Worm (Caenorhabditis elegans): ENCODE data around the gene egl-15.
A peak's percentile ranks its signal among the peaks of the same experiment; 100 is the strongest.

The egl-15 gene

DNA sequence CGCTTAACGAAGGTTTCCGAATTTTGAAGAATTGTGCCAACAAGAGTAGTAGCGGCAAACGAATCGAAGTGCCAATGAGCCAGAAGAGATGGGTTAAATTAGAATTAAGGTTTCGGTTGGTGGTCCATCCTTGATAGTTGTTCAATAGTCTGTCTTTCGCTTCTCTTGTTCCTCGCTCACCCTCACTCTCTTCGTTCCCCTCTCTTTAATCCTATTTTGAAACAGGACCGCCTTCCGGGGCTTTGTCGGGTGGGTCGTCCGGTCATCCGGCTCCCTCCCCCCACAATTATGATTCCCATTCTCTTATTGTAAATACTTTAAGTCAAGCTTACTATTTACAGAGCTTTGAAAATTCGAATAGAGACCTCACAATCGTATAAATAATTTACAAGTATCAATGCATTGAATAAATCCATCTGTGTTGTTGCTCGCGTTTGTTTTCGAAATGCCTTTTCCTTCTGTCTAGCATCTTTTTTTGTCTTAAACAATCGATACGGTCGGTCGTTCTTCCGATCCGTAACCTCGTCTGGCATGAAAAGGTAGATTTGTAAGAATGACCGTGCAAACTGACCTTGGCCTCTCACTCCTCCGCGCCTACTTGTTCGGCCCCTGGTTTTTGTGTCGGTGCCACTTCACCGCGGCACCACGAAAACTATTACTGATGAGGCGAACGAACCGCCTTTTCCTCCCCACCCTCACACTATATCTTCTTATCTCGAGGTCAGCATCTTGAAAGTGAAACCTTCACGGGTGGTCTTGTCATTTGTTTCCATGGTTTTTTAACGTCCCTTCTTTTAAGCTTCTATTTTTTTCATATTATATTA is 17.1 kb downstream of the egl-15 start:
- TF ChIP-seq dve-1 (tag; optimal IDR thresholded peaks at IDR 0.05) (no peak), unc-42 (tag; optimal IDR thresholded peaks at IDR 0.05) (peak; percentile 88)

DNA sequence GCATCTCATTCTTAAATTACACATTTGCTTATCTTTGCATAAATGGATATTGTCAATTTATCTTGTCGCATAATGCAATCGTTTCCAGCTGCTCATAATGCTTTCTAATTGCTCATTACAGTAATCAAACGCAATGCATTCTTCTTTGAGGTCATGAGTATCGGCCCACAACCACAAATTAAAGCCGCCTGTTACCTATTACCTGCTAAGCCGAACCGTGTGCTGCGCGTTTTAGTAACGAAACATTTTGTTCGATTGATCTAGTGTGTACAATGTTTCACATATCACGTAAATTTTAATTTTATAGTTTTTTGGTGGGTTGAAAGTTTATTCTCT is 17.7 kb downstream of the egl-15 start:
- TF ChIP-seq ceh-19 (GFP tag; optimal IDR thresholded peaks at IDR 0.05) (no peak), pha-2 (tag; optimal IDR thresholded peaks at IDR 0.05) (no peak), ceh-31 (tag; optimal IDR thresholded peaks at IDR 0.05) (peak; percentile 6), nfya-1 (tag; optimal IDR thresholded peaks at IDR 0.05) (no peak)

DNA sequence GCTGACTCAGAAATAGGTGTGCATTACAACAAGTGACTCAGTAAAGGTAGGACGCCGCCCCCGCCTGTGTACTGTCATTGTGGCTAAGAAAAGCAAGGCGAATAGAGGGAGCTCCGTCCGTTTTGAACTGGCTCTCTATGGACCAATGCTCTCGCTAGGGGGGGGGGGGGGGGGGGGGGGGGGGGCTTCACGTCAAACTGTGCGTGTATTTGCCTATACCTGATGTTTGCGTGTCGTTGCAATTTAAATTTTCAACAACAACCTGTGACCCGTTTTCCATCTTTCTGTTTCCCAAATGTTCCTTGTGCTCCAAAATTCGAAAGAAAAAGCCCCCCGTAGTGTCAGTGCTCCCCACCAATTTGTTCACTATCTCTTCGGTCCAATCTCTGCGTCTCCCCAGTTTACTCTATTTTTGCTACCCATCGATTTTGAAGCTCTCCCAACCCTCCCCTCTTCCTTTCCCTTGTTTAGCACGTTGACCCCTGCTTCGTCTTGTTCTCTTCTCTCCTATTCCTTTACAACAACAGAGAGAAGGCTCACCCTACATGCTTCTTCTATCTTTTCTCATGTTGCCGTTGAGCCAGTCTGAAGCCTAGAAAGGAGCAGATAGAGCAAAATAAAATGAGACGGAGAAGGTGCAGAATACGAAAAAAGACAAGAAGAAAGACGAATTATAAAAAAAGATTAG is 18.4 kb downstream of the egl-15 start:
- no peak for TF ChIP-seq zip-5 (tag; optimal IDR thresholded peaks at IDR 0.05)
- no peak for TF ChIP-seq ceh-9 (tag; optimal IDR thresholded peaks at IDR 0.05)
- no peak for TF ChIP-seq dve-1 (tag; optimal IDR thresholded peaks at IDR 0.05)
- no peak for TF ChIP-seq eyg-1 (tag; optimal IDR thresholded peaks at IDR 0.05)
- peak; percentile 44 for TF ChIP-seq hlh-6 (tag; optimal IDR thresholded peaks at IDR 0.05)
- peak; percentile 58 for TF ChIP-seq ceh-31 (tag; optimal IDR thresholded peaks at IDR 0.05)
- no peak for TF ChIP-seq C38D4.7 (GFP tag; optimal IDR thresholded peaks at IDR 0.05)
- no peak for TF ChIP-seq hlh-8 (tag; optimal IDR thresholded peaks at IDR 0.05)
- no peak for TF ChIP-seq sox-4 (tag; optimal IDR thresholded peaks at IDR 0.05)
- TF ChIP-seq ceh-45 (GFP tag; IDR thresholded peaks at IDR 0.05), result no peak
- TF ChIP-seq ceh-34 (tag; optimal IDR thresholded peaks at IDR 0.05), result no peak
- TF ChIP-seq ceh-18 (tag; optimal IDR thresholded peaks at IDR 0.05), result peak; percentile 13
- no peak for TF ChIP-seq ahr-1 (tag; optimal IDR thresholded peaks at IDR 0.05)
- TF ChIP-seq unc-3 (GFP tag; conservative IDR thresholded peaks at IDR 0.05), result no peak
- no peak for TF ChIP-seq unc-3 (tag; optimal IDR thresholded peaks at IDR 0.05)
- no peak for TF ChIP-seq ceh-14 (tag; optimal IDR thresholded peaks at IDR 0.05)
- no peak for TF ChIP-seq fax-1 (tag; optimal IDR thresholded peaks at IDR 0.05)
- peak; percentile 28 for TF ChIP-seq ama-1 (optimal IDR thresholded peaks at IDR 0.05)
- TF ChIP-seq T23F11.4 (GFP tag; optimal IDR thresholded peaks at IDR 0.05), result no peak
- TF ChIP-seq pha-2 (tag; optimal IDR thresholded peaks at IDR 0.05), result no peak
- no peak for TF ChIP-seq ceh-6 (GFP tag; optimal IDR thresholded peaks at IDR 0.05)
- TF ChIP-seq hlh-15 (tag; optimal IDR thresholded peaks at IDR 0.05), result no peak
- no peak for TF ChIP-seq madf-2 (tag; optimal IDR thresholded peaks at IDR 0.05)
- TF ChIP-seq fkh-6 (tag; optimal IDR thresholded peaks at IDR 0.05), result no peak
- TF ChIP-seq lin-11 (tag; optimal IDR thresholded peaks at IDR 0.05), result no peak
- TF ChIP-seq F13H6.1 (tag; optimal IDR thresholded peaks at IDR 0.05), result no peak
- no peak for TF ChIP-seq lim-6 (tag; optimal IDR thresholded peaks at IDR 0.05)
- TF ChIP-seq gmeb-2 (tag; optimal IDR thresholded peaks at IDR 0.05), result no peak
- peak; percentile 73 for TF ChIP-seq ceh-48 (tag; optimal IDR thresholded peaks at IDR 0.05)
- no peak for TF ChIP-seq pros-1 (tag; optimal IDR thresholded peaks at IDR 0.05)
- TF ChIP-seq pax-1 (tag; optimal IDR thresholded peaks at IDR 0.05), result no peak
- no peak for TF ChIP-seq pha-4 (tag; optimal IDR thresholded peaks at IDR 0.05)
- TF ChIP-seq elt-4 (tag; optimal IDR thresholded peaks at IDR 0.05), result no peak
- TF ChIP-seq dmd-4 (tag; optimal IDR thresholded peaks at IDR 0.05; ENCODE audit: borderline replicate concordance), result peak; percentile 4
- no peak for TF ChIP-seq ets-4 (tag; optimal IDR thresholded peaks at IDR 0.05)
- peak; percentile 41 for TF ChIP-seq nfya-1 (tag; optimal IDR thresholded peaks at IDR 0.05)
- no peak for TF ChIP-seq pag-3 (tag; optimal IDR thresholded peaks at IDR 0.05; ENCODE audit: borderline replicate concordance)
- TF ChIP-seq che-1 (tag; optimal IDR thresholded peaks at IDR 0.05), result no peak
- no peak for TF ChIP-seq rnt-1 (tag; optimal IDR thresholded peaks at IDR 0.05)
- TF ChIP-seq unc-55 (GFP tag; optimal IDR thresholded peaks at IDR 0.05), result peak; percentile 52
- TF ChIP-seq K02D7.2 (tag; optimal IDR thresholded peaks at IDR 0.05), result no peak
- no peak for TF ChIP-seq elt-2 (tag; optimal IDR thresholded peaks at IDR 0.05)
- TF ChIP-seq sdc-2 (tag; optimal IDR thresholded peaks at IDR 0.05), result no peak
- no peak for TF ChIP-seq hlh-13 (GFP tag; optimal IDR thresholded peaks at IDR 0.05)
- TF ChIP-seq ztf-16 (tag; optimal IDR thresholded peaks at IDR 0.05), result no peak

Data from whole organism, late embryonic.